Worm (Caenorhabditis elegans) whole organism, L1 larva: Measurements from ENCODE around the gene nhr-4.

ENCODE experiments used
- ama-1 ChIP-seq: fragments of 150-350 bp; optimal IDR thresholded peaks from 2 replicates; lab custom pipeline; 2014
- ceh-88 ChIP-seq: fragments of 200-800 bp; sonication (Bioruptor generic); IDR thresholded peaks from 2 replicates; pipeline ENCODE4 v1.3.6; 2022; ENCODE audit warnings: missing genetic modification characterization, missing compliant biosample characterization
- fkh-10 ChIP-seq: sonication (generic microtip); optimal IDR thresholded peaks from 2 replicates; lab custom pipeline; 2017; ENCODE audit warnings: missing biosample characterization, missing genetic modification reagents, missing genetic modification characterization
- nhr-76 ChIP-seq: sonication (generic microtip); optimal IDR thresholded peaks from 2 replicates; lab custom pipeline; 2017; ENCODE audit warnings: missing biosample characterization, missing genetic modification characterization
- ztf-4 ChIP-seq: fragments of 150-350 bp; optimal IDR thresholded peaks from 2 replicates; lab custom pipeline; 2014; ENCODE audit warnings: missing biosample characterization, missing genetic modification characterization

ce11 chrIV:9864778-9865177, 14.4 kb upstream of the nhr-4 start, which contains the start of the genes K07F5.15 and K07F5.22:
- TF ChIP-seq fkh-10 (GFP tag; lab: Kevin White, UChicago) (no peak), ceh-88 (GFP tag; lab: Robert Waterston, UW) (no peak), ztf-4 (tag; lab: Kevin White, UChicago) (no peak), ama-1 (no peak), nhr-76 (tag; lab: Kevin White, UChicago) (no peak)
